Worm (Caenorhabditis elegans) whole organism, young adult: ENCODE results near the gene bus-17.

Experiments used
- F22D6.2 ChIP-seq: sonication (generic microtip); optimal IDR thresholded peaks from 2 replicates; lab custom pipeline; 2016; ENCODE audit warnings: mild to moderate bottlenecking, missing genetic modification characterization, missing compliant biosample characterization
- F23B12.7 ChIP-seq: sonication (generic microtip); optimal IDR thresholded peaks from 2 replicates; lab custom pipeline; 2017; ENCODE audit warnings: missing genetic modification characterization, mild to moderate bottlenecking, missing compliant biosample characterization, antibody characterized with exemption, moderate library complexity; ENCODE audit not compliant: insufficient read depth
- F39B2.1 ChIP-seq: fragments of 200-800 bp; sonication (Bioruptor generic); IDR thresholded peaks from 2 replicates; pipeline ENCODE4 v1.3.6; 2022; ENCODE audit warnings: missing genetic modification reagents, missing genetic modification characterization, missing compliant biosample characterization
- F52B5.7 ChIP-seq: sonication (generic microtip); optimal IDR thresholded peaks from 2 replicates; lab custom pipeline; 2016; ENCODE audit warnings: mild to moderate bottlenecking, missing genetic modification characterization, missing compliant biosample characterization
- F57A8.1 ChIP-seq: fragments of 200-800 bp; sonication (Bioruptor generic); optimal IDR thresholded peaks from 2 replicates; lab custom pipeline; 2018; ENCODE audit warnings: mild to moderate bottlenecking, missing genetic modification characterization, moderate library complexity, missing compliant biosample characterization
- F57C9.4 ChIP-seq: sonication (generic microtip); optimal IDR thresholded peaks from 2 replicates; lab custom pipeline; 2017; ENCODE audit warnings: mild to moderate bottlenecking, missing genetic modification characterization, missing compliant biosample characterization
- T26A5.8 ChIP-seq: sonication (generic microtip); optimal IDR thresholded peaks from 2 replicates; lab custom pipeline; 2016; ENCODE audit warnings: missing genetic modification characterization, missing compliant biosample characterization
- Y53G8AR.9 ChIP-seq: fragments of 200-800 bp; sonication (Bioruptor generic); conservative IDR thresholded peaks from 2 replicates; pipeline ENCODE4 v1.3.6; 2022; ENCODE audit warnings: missing genetic modification reagents, missing genetic modification characterization, missing compliant biosample characterization
- ZK185.1 ChIP-seq: sonication (generic microtip); optimal IDR thresholded peaks from 2 replicates; lab custom pipeline; 2016; ENCODE audit warnings: mild to moderate bottlenecking, missing genetic modification characterization, missing compliant biosample characterization; ENCODE audit not compliant: poor library complexity, severe bottlenecking
- atf-7 ChIP-seq: sonication (generic microtip); optimal IDR thresholded peaks from 2 replicates; lab custom pipeline; 2017; ENCODE audit warnings: mild to moderate bottlenecking, missing genetic modification characterization, missing compliant biosample characterization
- athp-1 ChIP-seq: sonication (generic microtip); optimal IDR thresholded peaks from 2 replicates; lab custom pipeline; 2017; ENCODE audit warnings: mild to moderate bottlenecking, missing genetic modification characterization, missing compliant biosample characterization
- attf-3 ChIP-seq: fragments of 200-800 bp; sonication (Bioruptor generic); conservative IDR thresholded peaks from 2 replicates; pipeline ENCODE4 v1.3.6; 2022; ENCODE audit warnings: missing genetic modification reagents, missing genetic modification characterization, missing compliant biosample characterization
- cebp-1 ChIP-seq, 2 experiments: fragments of 200-800 bp in 1 of 2; sonication (Bioruptor generic) in 1 of 2; sonication (generic microtip) in 1 of 2; IDR thresholded peaks in 1 of 2; optimal IDR thresholded peaks in 1 of 2; 2 replicates each; pipeline versions ENCODE4 v1.3.6 to Lab custom; 2017 to 2022; ENCODE audit warnings: missing compliant biosample characterization in 2 of 2, missing genetic modification characterization in 2 of 2, mild to moderate bottlenecking in 1 of 2, missing genetic modification reagents in 1 of 2, moderate library complexity in 1 of 2
- ceh-27 ChIP-seq: fragments of 200-800 bp; sonication (Bioruptor generic); optimal IDR thresholded peaks from 2 replicates; lab custom pipeline; 2018; ENCODE audit warnings: mild to moderate bottlenecking, missing genetic modification characterization, moderate library complexity, missing compliant biosample characterization
- ceh-58 ChIP-seq: fragments of 200-800 bp; sonication (Bioruptor generic); IDR thresholded peaks from 2 replicates; pipeline ENCODE4 v1.3.6; 2022; ENCODE audit warnings: missing genetic modification characterization, missing compliant biosample characterization
- ceh-91 ChIP-seq: fragments of 200-800 bp; sonication (Bioruptor generic); IDR thresholded peaks from 2 replicates; pipeline ENCODE4 v1.3.6; 2022; ENCODE audit warnings: missing genetic modification reagents, missing genetic modification characterization, missing compliant biosample characterization
- die-1 ChIP-seq: sonication (generic microtip); optimal IDR thresholded peaks from 2 replicates; lab custom pipeline; 2016; ENCODE audit warnings: missing genotype, mild to moderate bottlenecking, missing genetic modification characterization, missing compliant biosample characterization
- dox-1 ChIP-seq: fragments of 200-800 bp; sonication (Bioruptor generic); IDR thresholded peaks from 2 replicates; pipeline ENCODE4 v1.3.6; 2022; ENCODE audit warnings: missing genetic modification reagents, missing genetic modification characterization, missing compliant biosample characterization
- dpff-1 ChIP-seq: sonication (generic microtip); optimal IDR thresholded peaks from 2 replicates; lab custom pipeline; 2017; ENCODE audit warnings: mild to moderate bottlenecking, missing genetic modification characterization, missing compliant biosample characterization
- egrh-3 ChIP-seq: fragments of 200-800 bp; sonication (Bioruptor generic); IDR thresholded peaks from 2 replicates; pipeline ENCODE4 v1.3.6; 2022; ENCODE audit warnings: missing genetic modification reagents, missing genetic modification characterization, missing compliant biosample characterization
- fkh-3 ChIP-seq: sonication (generic microtip); optimal IDR thresholded peaks from 2 replicates; lab custom pipeline; 2016; ENCODE audit warnings: mild to moderate bottlenecking, missing genetic modification characterization, missing compliant biosample characterization
- gei-17 ChIP-seq: fragments of 200-800 bp; sonication (Bioruptor generic); optimal IDR thresholded peaks from 2 replicates; lab custom pipeline; 2018; ENCODE audit warnings: mild to moderate bottlenecking, missing genetic modification characterization, missing compliant biosample characterization
- hlh-26 ChIP-seq: fragments of 200-800 bp; sonication (Bioruptor generic); conservative IDR thresholded peaks from 2 replicates; pipeline ENCODE4 v1.3.6; 2022; ENCODE audit warnings: missing genetic modification reagents, missing genetic modification characterization, missing compliant biosample characterization
- hrde-1 ChIP-seq: sonication (generic microtip); optimal IDR thresholded peaks from 2 replicates; lab custom pipeline; 2016; ENCODE audit warnings: missing genetic modification characterization, mild to moderate bottlenecking, missing compliant biosample characterization, moderate library complexity, missing genotype, missing genetic modification reagents, borderline replicate concordance
- hsf-1 ChIP-seq: fragments of 200-800 bp; sonication (Bioruptor generic); IDR thresholded peaks from 2 replicates; pipeline ENCODE4 v1.3.6; 2022; ENCODE audit warnings: missing genetic modification reagents, missing genetic modification characterization, missing compliant biosample characterization
- lag-1 ChIP-seq: fragments of 200-800 bp; sonication (Bioruptor generic); IDR thresholded peaks from 2 replicates; pipeline ENCODE4 v1.3.6; 2022; ENCODE audit warnings: missing genetic modification reagents, missing genetic modification characterization, missing compliant biosample characterization
- let-607 ChIP-seq, 2 experiments: fragments of 200-800 bp in 1 of 2; sonication (Bioruptor generic) in 1 of 2; sonication (generic microtip) in 1 of 2; optimal IDR thresholded peaks; 2 replicates each; lab custom pipeline; 2016 to 2018; ENCODE audit warnings: mild to moderate bottlenecking in 2 of 2, missing compliant biosample characterization in 2 of 2, missing genetic modification characterization in 2 of 2, moderate library complexity in 2 of 2, missing genotype in 1 of 2
- lin-26 ChIP-seq: fragments of 200-800 bp; sonication (Bioruptor generic); IDR thresholded peaks from 2 replicates; pipeline ENCODE4 v1.3.6; 2022; ENCODE audit warnings: missing genetic modification reagents, missing genetic modification characterization, missing compliant biosample characterization
- lin-40 ChIP-seq: sonication (generic microtip); optimal IDR thresholded peaks from 2 replicates; lab custom pipeline; 2016; ENCODE audit warnings: missing genetic modification characterization, mild to moderate bottlenecking, missing compliant biosample characterization, missing genotype, missing genetic modification reagents
- lir-1 ChIP-seq: fragments of 200-800 bp; sonication (Bioruptor generic); conservative IDR thresholded peaks from 2 replicates; pipeline ENCODE4 v1.3.6; 2022; ENCODE audit warnings: missing genetic modification reagents, missing genetic modification characterization, missing compliant biosample characterization
- madf-10 ChIP-seq: sonication (generic microtip); optimal IDR thresholded peaks from 2 replicates; lab custom pipeline; 2016; ENCODE audit warnings: mild to moderate bottlenecking, missing genetic modification characterization, missing compliant biosample characterization
- madf-8 ChIP-seq: fragments of 200-800 bp; sonication (Bioruptor generic); conservative IDR thresholded peaks from 2 replicates; pipeline ENCODE4 v1.3.6; 2022; ENCODE audit warnings: missing genetic modification reagents, missing genetic modification characterization, missing compliant biosample characterization
- mcd-1 ChIP-seq: fragments of 200-800 bp; sonication (Bioruptor generic); IDR thresholded peaks from 2 replicates; pipeline ENCODE4 v1.3.6; 2022; ENCODE audit warnings: missing genetic modification reagents, missing genetic modification characterization, missing compliant biosample characterization
- mxl-1 ChIP-seq: sonication (generic microtip); optimal IDR thresholded peaks from 2 replicates; lab custom pipeline; 2016; ENCODE audit warnings: missing genetic modification characterization, missing compliant biosample characterization
- nfya-2 ChIP-seq: fragments of 200-800 bp; sonication (Bioruptor generic); IDR thresholded peaks from 2 replicates; pipeline ENCODE4 v1.3.6; 2022; ENCODE audit warnings: missing genetic modification reagents, missing genetic modification characterization, missing compliant biosample characterization
- nhr-80 ChIP-seq: sonication (generic microtip); optimal IDR thresholded peaks from 2 replicates; lab custom pipeline; 2016; ENCODE audit warnings: missing genetic modification characterization, missing compliant biosample characterization
- sea-2 ChIP-seq: fragments of 200-800 bp; sonication (Bioruptor generic); IDR thresholded peaks from 2 replicates; pipeline ENCODE4 v1.3.6; 2022; ENCODE audit warnings: missing genetic modification characterization, missing compliant biosample characterization
- snpc-1.1 ChIP-seq: sonication (generic microtip); optimal IDR thresholded peaks from 2 replicates; lab custom pipeline; 2017; ENCODE audit warnings: missing genetic modification characterization, mild to moderate bottlenecking, missing compliant biosample characterization, antibody characterized with exemption, moderate library complexity, missing genotype, missing genetic modification reagents; ENCODE audit not compliant: insufficient read depth
- snpc-3.4 ChIP-seq: sonication (generic microtip); optimal IDR thresholded peaks from 2 replicates; lab custom pipeline; 2017; ENCODE audit warnings: missing genetic modification characterization, mild to moderate bottlenecking, missing compliant biosample characterization, antibody characterized with exemption, moderate library complexity, missing genotype, missing genetic modification reagents
- snpc-4 ChIP-seq, 5 experiments: fragments of 150-350 bp in 1 of 5; sonication (generic microtip) in 4 of 5; optimal IDR thresholded peaks; 2 replicates each; lab custom pipeline; 2014 to 2018; ENCODE audit warnings: missing genetic modification characterization in 5 of 5, missing biosample characterization in 3 of 5, antibody characterized with exemption in 2 of 5, mild to moderate bottlenecking in 2 of 5, missing compliant biosample characterization in 2 of 5, missing genotype in 2 of 5, moderate library complexity in 2 of 5, missing genetic modification reagents in 1 of 5
- tbp1 ChIP-seq: fragments of 200-800 bp; sonication (Bioruptor generic); optimal IDR thresholded peaks from 2 replicates; lab custom pipeline; 2018; ENCODE audit warnings: mild to moderate bottlenecking, missing genetic modification characterization, missing compliant biosample characterization
- xnd-1 ChIP-seq: sonication (generic microtip); optimal IDR thresholded peaks from 2 replicates; lab custom pipeline; 2016; ENCODE audit warnings: missing genotype, missing genetic modification reagents, missing genetic modification characterization, missing compliant biosample characterization
- zfh-2 ChIP-seq: fragments of 200-800 bp; sonication (Bioruptor generic); conservative IDR thresholded peaks from 2 replicates; pipeline ENCODE4 v1.3.6; 2022; ENCODE audit warnings: missing genetic modification reagents, missing genetic modification characterization, missing compliant biosample characterization
- ztf-18 ChIP-seq: sonication (generic microtip); optimal IDR thresholded peaks from 2 replicates; lab custom pipeline; 2016; ENCODE audit warnings: missing genotype, mild to moderate bottlenecking, missing genetic modification characterization, missing compliant biosample characterization
- ztf-3 ChIP-seq: fragments of 200-800 bp; sonication (Bioruptor generic); optimal IDR thresholded peaks from 2 replicates; lab custom pipeline; 2018; ENCODE audit warnings: mild to moderate bottlenecking, missing genetic modification characterization, missing compliant biosample characterization
- ztf-6 ChIP-seq: fragments of 200-800 bp; sonication (Bioruptor generic); IDR thresholded peaks from 2 replicates; pipeline ENCODE4 v1.3.6; 2022; ENCODE audit warnings: missing genetic modification reagents, missing genetic modification characterization, missing compliant biosample characterization

bus-17 gene

DNA sequence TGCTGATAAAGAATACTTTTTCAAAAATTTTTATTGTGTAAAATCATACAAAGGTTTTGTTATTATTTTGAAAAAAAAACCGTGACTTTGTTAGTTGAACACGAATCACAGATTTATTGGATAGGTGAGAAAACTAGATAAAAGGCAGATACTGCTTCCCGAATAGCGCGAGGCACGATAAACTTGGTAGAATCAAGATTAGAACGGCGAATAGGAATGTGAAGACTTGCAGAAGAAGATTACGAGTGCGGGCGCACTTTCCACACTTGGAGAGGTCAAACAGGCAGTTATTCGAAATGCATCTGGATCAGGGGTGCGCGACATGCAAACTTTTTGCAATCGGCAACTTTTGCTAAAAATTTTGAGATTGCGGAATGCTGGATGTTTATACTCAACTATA, 53.0 kb downstream of the bus-17 start:
- TF ChIP-seq ceh-91 (GFP tag; lab: Robert Waterston, UW) (no peak), nfya-2 (GFP tag; lab: Robert Waterston, UW) (no peak), ceh-58 (GFP tag; lab: Robert Waterston, UW) (no peak), madf-8 (GFP tag; lab: Robert Waterston, UW) (no peak), die-1 (tag; lab: Kevin White, UChicago) (no peak), sea-2 (GFP tag; lab: Robert Waterston, UW) (no peak), hsf-1 (GFP tag; lab: Robert Waterston, UW) (no peak), attf-3 (no peak), F23B12.7 (no peak), ztf-6 (GFP tag; lab: Robert Waterston, UW) (no peak), F57A8.1 (no peak), fkh-3 (tag; lab: Kevin White, UChicago) (no peak), snpc-3.4 (tag; lab: Kevin White, UChicago) (no peak), xnd-1 (tag; lab: Kevin White, UChicago) (no peak), lag-1 (GFP tag; lab: Robert Waterston, UW) (no peak), ceh-27 (GFP tag; lab: Kevin White, UChicago) (no peak), athp-1 (tag; lab: Kevin White, UChicago) (no peak), F39B2.1 (no peak)

ce11 chrX:15709594-15709993, 56.6 kb downstream of the bus-17 start:
- TF ChIP-seq zfh-2 (GFP tag; lab: Robert Waterston, UW), result 0 out of 2 replicates have a peak, but pooled peaks have one; percentile 57
- no peak for TF ChIP-seq F52B5.7 (tag; lab: Kevin White, UChicago)
- peak; percentile 12 for TF ChIP-seq gei-17 (GFP tag; lab: Kevin White, UChicago)
- peak; percentile 46 for TF ChIP-seq atf-7
- no peak for TF ChIP-seq mxl-1 (tag; lab: Kevin White, UChicago)
- TF ChIP-seq dox-1 (GFP tag; lab: Robert Waterston, UW), result peak; percentile 30; the same call in 1 of the 2 replicates
- peak; percentile 9 for TF ChIP-seq tbp1 (GFP tag; lab: Kevin White, UChicago)
- TF ChIP-seq F22D6.2 (tag; lab: Kevin White, UChicago), result no peak
- no peak for TF ChIP-seq nfya-2 (GFP tag; lab: Robert Waterston, UW)
- no peak for TF ChIP-seq T26A5.8 (tag; lab: Kevin White, UChicago)
- TF ChIP-seq snpc-1.1 (tag; lab: Kevin White, UChicago), result no peak
- TF ChIP-seq let-607 (tag; optimal IDR thresholded peaks at IDR 0.05; lab: Kevin White, UChicago), result peak in 1 of 2 experiments; percentile 35
- no peak for TF ChIP-seq snpc-4 (GFP tag; optimal IDR thresholded peaks at IDR 0.05; lab: Kevin White, UChicago)
- peak in 2 of 4 experiments; percentile 4 to 29 for TF ChIP-seq snpc-4 (tag; optimal IDR thresholded peaks at IDR 0.05; lab: Kevin White, UChicago)
- peak; percentile 37; the same call in 1 of the 2 replicates for TF ChIP-seq egrh-3 (GFP tag; lab: Robert Waterston, UW)
- TF ChIP-seq Y53G8AR.9 (GFP tag; lab: Robert Waterston, UW), result no peak
- no peak for TF ChIP-seq lin-26 (GFP tag; lab: Robert Waterston, UW)
- no peak for TF ChIP-seq ztf-3 (GFP tag; lab: Kevin White, UChicago)
- no peak for TF ChIP-seq ztf-18 (tag; lab: Kevin White, UChicago)
- TF ChIP-seq dpff-1 (tag; lab: Kevin White, UChicago), result no peak
- TF ChIP-seq madf-10 (tag; lab: Kevin White, UChicago), result peak; percentile 27
- peak; percentile 30; the same call in 1 of the 2 replicates for TF ChIP-seq mcd-1 (GFP tag; lab: Robert Waterston, UW)
- TF ChIP-seq hlh-26 (GFP tag; lab: Robert Waterston, UW), result no peak
- no peak for TF ChIP-seq sea-2 (GFP tag; lab: Robert Waterston, UW)
- TF ChIP-seq nhr-80, result peak; percentile 92
- TF ChIP-seq ZK185.1 (tag; lab: Kevin White, UChicago), result peak; percentile 55
- TF ChIP-seq F57C9.4 (tag; lab: Kevin White, UChicago), result no peak
- TF ChIP-seq cebp-1 (GFP tag; IDR thresholded peaks at IDR 0.05; lab: Robert Waterston, UW), result no peak
- peak; percentile 40 for TF ChIP-seq cebp-1 (tag; optimal IDR thresholded peaks at IDR 0.05; lab: Kevin White, UChicago)
- peak; percentile 65 for TF ChIP-seq lin-40 (tag; lab: Kevin White, UChicago)
- no peak for TF ChIP-seq hrde-1 (tag; lab: Kevin White, UChicago)
- TF ChIP-seq lir-1 (GFP tag; lab: Robert Waterston, UW), result 0 out of 2 replicates have a peak, but pooled peaks have one; percentile 17
